Worm (Caenorhabditis elegans) whole organism, L4 larva: Measurements from ENCODE around the gene T28A8.2.

Experiments
- D1046.2 ChIP-seq: fragments of 200-800 bp; sonication (Bioruptor generic); IDR thresholded peaks from 2 replicates; pipeline ENCODE4 v1.3.6; 2022; ENCODE audit warnings: missing genetic modification characterization, missing compliant biosample characterization
- F10B5.3 ChIP-seq: sonication (generic microtip); optimal IDR thresholded peaks from 2 replicates; lab custom pipeline; 2016; ENCODE audit warnings: mild to moderate bottlenecking, missing genetic modification characterization, missing compliant biosample characterization
- F49E8.2 ChIP-seq: sonication (generic microtip); optimal IDR thresholded peaks from 2 replicates; lab custom pipeline; 2016; ENCODE audit warnings: missing compliant biosample characterization, mild to moderate bottlenecking, missing genetic modification characterization, borderline replicate concordance
- T20F7.1 ChIP-seq: fragments of 200-800 bp; sonication (Bioruptor generic); optimal IDR thresholded peaks from 2 replicates; lab custom pipeline; 2018; ENCODE audit warnings: mild to moderate bottlenecking, missing genetic modification characterization, missing compliant biosample characterization
- Y75B8A.6 ChIP-seq: fragments of 200-800 bp; sonication (Bioruptor generic); IDR thresholded peaks from 2 replicates; pipeline ENCODE4 v1.3.6; 2022; ENCODE audit warnings: missing genetic modification reagents, missing genetic modification characterization, missing compliant biosample characterization
- ZK546.5 ChIP-seq, 2 experiments: sonication (generic microtip); optimal IDR thresholded peaks; 2 replicates each; lab custom pipeline; 2017; ENCODE audit warnings: missing biosample characterization in 2 of 2, missing genetic modification characterization in 2 of 2
- aha-1 ChIP-seq: fragments of 150-350 bp; peaks from one replicate; lab custom pipeline; 2014; ENCODE audit warnings: missing biosample characterization, missing genetic modification characterization
- aly-2 ChIP-seq: sonication (generic microtip); optimal IDR thresholded peaks from 2 replicates; lab custom pipeline; 2018; ENCODE audit warnings: missing biosample characterization, missing genetic modification characterization
- ceh-20 ChIP-seq: fragments of 200-800 bp; sonication (Bioruptor generic); IDR thresholded peaks from 2 replicates; pipeline ENCODE4 v1.3.6; 2022; ENCODE audit warnings: missing genetic modification reagents, missing genetic modification characterization, missing compliant biosample characterization
- ceh-32 ChIP-seq: sonication (generic microtip); optimal IDR thresholded peaks from 2 replicates; lab custom pipeline; 2016; ENCODE audit warnings: mild to moderate bottlenecking, missing genetic modification characterization, missing compliant biosample characterization; ENCODE audit not compliant: poor library complexity
- ceh-82 ChIP-seq: sonication (generic microtip); optimal IDR thresholded peaks from 2 replicates; lab custom pipeline; 2017; ENCODE audit warnings: missing biosample characterization, missing genetic modification characterization
- ces-1 ChIP-seq: fragments of 150-350 bp; sonication (generic microtip); optimal IDR thresholded peaks from 4 replicates; lab custom pipeline; 2014; ENCODE audit warnings: missing biosample characterization, missing genetic modification reagents, missing genetic modification characterization
- daf-19 ChIP-seq: fragments of 200-800 bp; sonication (Bioruptor generic); conservative IDR thresholded peaks from 2 replicates; pipeline ENCODE4 v1.3.6; 2022; ENCODE audit warnings: missing genetic modification characterization, missing compliant biosample characterization
- dmd-6 ChIP-seq: fragments of 200-800 bp; sonication (Bioruptor generic); IDR thresholded peaks from 2 replicates; pipeline ENCODE4 v1.3.6; 2022; ENCODE audit warnings: missing genetic modification reagents, missing genetic modification characterization, missing compliant biosample characterization
- dmd-9 ChIP-seq: fragments of 200-800 bp; sonication (Bioruptor generic); IDR thresholded peaks from 2 replicates; pipeline ENCODE4 v1.3.6; 2022; ENCODE audit warnings: missing genetic modification reagents, missing genetic modification characterization, missing compliant biosample characterization
- duxl-1 ChIP-seq: sonication (generic microtip); optimal IDR thresholded peaks from 2 replicates; lab custom pipeline; 2016; ENCODE audit warnings: mild to moderate bottlenecking, missing genetic modification characterization, moderate library complexity, missing compliant biosample characterization; ENCODE audit not compliant: poor library complexity
- egl-43 ChIP-seq: fragments of 200-800 bp; sonication (Bioruptor generic); IDR thresholded peaks from 2 replicates; pipeline ENCODE4 v1.3.6; 2022; ENCODE audit warnings: missing genetic modification reagents, missing genetic modification characterization, missing compliant biosample characterization
- gei-8 ChIP-seq: fragments of 200-800 bp; sonication (Bioruptor generic); optimal IDR thresholded peaks from 2 replicates; lab custom pipeline; 2018; ENCODE audit warnings: mild to moderate bottlenecking, missing genetic modification characterization, missing compliant biosample characterization
- hlh-11 ChIP-seq: fragments of 200-800 bp; sonication (Bioruptor generic); optimal IDR thresholded peaks from 2 replicates; lab custom pipeline; 2018; ENCODE audit warnings: mild to moderate bottlenecking, missing genetic modification characterization, missing compliant biosample characterization
- hlh-30 ChIP-seq: sonication (generic microtip); optimal IDR thresholded peaks from 2 replicates; lab custom pipeline; 2017; ENCODE audit warnings: antibody characterized with exemption, mild to moderate bottlenecking, missing genetic modification characterization, missing compliant biosample characterization; ENCODE audit not compliant: insufficient read depth
- hmg-1.1 ChIP-seq: fragments of 200-800 bp; sonication (Bioruptor generic); IDR thresholded peaks from 2 replicates; pipeline ENCODE4 v1.3.6; 2022; ENCODE audit warnings: missing genetic modification reagents, missing genetic modification characterization, missing compliant biosample characterization
- lin-1 ChIP-seq: fragments of 200-800 bp; sonication (Bioruptor generic); IDR thresholded peaks from 2 replicates; pipeline ENCODE4 v1.3.6; 2022; ENCODE audit warnings: missing genetic modification reagents, missing genetic modification characterization, missing compliant biosample characterization
- lin-13 ChIP-seq: fragments of 150-350 bp; optimal IDR thresholded peaks from 2 replicates; lab custom pipeline; 2014; ENCODE audit warnings: missing biosample characterization, missing genetic modification reagents, missing genetic modification characterization
- lin-39 ChIP-seq: fragments of 150-350 bp; optimal IDR thresholded peaks from 2 replicates; lab custom pipeline; 2014; ENCODE audit warnings: missing biosample characterization, missing genetic modification reagents, missing genetic modification characterization
- lir-3 ChIP-seq: sonication (generic microtip); optimal IDR thresholded peaks from 2 replicates; lab custom pipeline; 2016; ENCODE audit warnings: mild to moderate bottlenecking, missing genetic modification characterization, missing compliant biosample characterization
- lsy-2 ChIP-seq, 2 experiments: fragments of 150-350 bp in 1 of 2; sonication (generic microtip) in 1 of 2; optimal IDR thresholded peaks; 2 replicates each; lab custom pipeline; 2014 to 2017; ENCODE audit warnings: missing biosample characterization in 2 of 2, missing genetic modification characterization in 2 of 2
- madf-9 ChIP-seq: fragments of 200-800 bp; sonication (Bioruptor generic); conservative IDR thresholded peaks from 2 replicates; pipeline ENCODE4 v1.3.6; 2022; ENCODE audit warnings: missing genetic modification reagents, missing genetic modification characterization, missing compliant biosample characterization
- mdl-1 ChIP-seq, 2 experiments: fragments of 150-350 bp in 1 of 2; sonication (generic microtip) in 1 of 2; optimal IDR thresholded peaks; 2 replicates each; lab custom pipeline; 2014 to 2017; ENCODE audit warnings: missing biosample characterization in 2 of 2, missing genetic modification characterization in 2 of 2
- mdt-29 ChIP-seq: fragments of 200-800 bp; sonication (Bioruptor generic); IDR thresholded peaks from 2 replicates; pipeline ENCODE4 v1.3.6; 2022; ENCODE audit warnings: missing genetic modification reagents, missing genetic modification characterization, missing compliant biosample characterization
- mes-2 ChIP-seq: sonication (generic microtip); optimal IDR thresholded peaks from 2 replicates; lab custom pipeline; 2016; ENCODE audit warnings: missing genotype, mild to moderate bottlenecking, missing genetic modification characterization, missing compliant biosample characterization; ENCODE audit not compliant: poor library complexity, severe bottlenecking
- nhr-102 ChIP-seq: sonication (generic microtip); optimal IDR thresholded peaks from 2 replicates; lab custom pipeline; 2016; ENCODE audit warnings: mild to moderate bottlenecking, missing genetic modification characterization, moderate library complexity, missing compliant biosample characterization
- nhr-28 ChIP-seq: fragments of 150-350 bp; optimal IDR thresholded peaks from 2 replicates; lab custom pipeline; 2014; ENCODE audit warnings: missing biosample characterization, missing genetic modification characterization
- nhr-42 ChIP-seq: fragments of 200-800 bp; sonication (Bioruptor generic); IDR thresholded peaks from 2 replicates; pipeline ENCODE4 v1.3.6; 2022; ENCODE audit warnings: missing genetic modification characterization, missing compliant biosample characterization
- nhr-6 ChIP-seq: fragments of 150-350 bp; optimal IDR thresholded peaks from 2 replicates; lab custom pipeline; 2014; ENCODE audit warnings: missing biosample characterization, missing genetic modification characterization
- nhr-77 ChIP-seq: fragments of 150-350 bp; optimal IDR thresholded peaks from 2 replicates; lab custom pipeline; 2014; ENCODE audit warnings: missing biosample characterization, missing genetic modification characterization
- php-3 ChIP-seq: fragments of 200-800 bp; sonication (Bioruptor generic); IDR thresholded peaks from 2 replicates; pipeline ENCODE4 v1.3.6; 2022; ENCODE audit warnings: missing genetic modification reagents, missing genetic modification characterization, missing compliant biosample characterization
- pqm-1 ChIP-seq: sonication (generic microtip); optimal IDR thresholded peaks from 2 replicates; lab custom pipeline; 2017; ENCODE audit warnings: missing biosample characterization, missing genetic modification characterization
- rbr-2 ChIP-seq: sonication (generic microtip); optimal IDR thresholded peaks from 2 replicates; lab custom pipeline; 2016; ENCODE audit warnings: missing genotype, missing genetic modification characterization, missing compliant biosample characterization
- sdz-12 ChIP-seq: fragments of 200-800 bp; sonication (Bioruptor generic); optimal IDR thresholded peaks from 2 replicates; lab custom pipeline; 2018; ENCODE audit warnings: mild to moderate bottlenecking, missing genetic modification characterization, missing compliant biosample characterization
- snpc-1.2 ChIP-seq: fragments of 200-800 bp; sonication (Bioruptor generic); IDR thresholded peaks from 2 replicates; pipeline ENCODE4 v1.3.6; 2022; ENCODE audit warnings: missing genetic modification reagents, missing genetic modification characterization, missing compliant biosample characterization
- spr-3 ChIP-seq: fragments of 200-800 bp; sonication (Bioruptor generic); optimal IDR thresholded peaks from 2 replicates; lab custom pipeline; 2018; ENCODE audit warnings: mild to moderate bottlenecking, missing genetic modification characterization, missing compliant biosample characterization
- zag-1 ChIP-seq: fragments of 150-350 bp; optimal IDR thresholded peaks from 2 replicates; lab custom pipeline; 2014; ENCODE audit warnings: missing biosample characterization, missing genetic modification characterization
- zip-11 ChIP-seq: fragments of 200-800 bp; sonication (Bioruptor generic); IDR thresholded peaks from 2 replicates; pipeline ENCODE4 v1.3.6; 2022; ENCODE audit warnings: missing genetic modification characterization, missing compliant biosample characterization
- zip-2 ChIP-seq: fragments of 150-350 bp; optimal IDR thresholded peaks from 2 replicates; lab custom pipeline; 2014; ENCODE audit warnings: missing biosample characterization, missing genetic modification characterization
- ztf-7 ChIP-seq: fragments of 150-350 bp; optimal IDR thresholded peaks from 2 replicates; lab custom pipeline; 2014; ENCODE audit warnings: missing biosample characterization, missing genetic modification characterization

T28A8.2 gene

ce11 chrIII:13464493-13465362, 30.7 kb downstream of the T28A8.2 start, which contains the start of gene kel-3 (continued):
- TF ChIP-seq mdl-1 (tag; optimal IDR thresholded peaks at IDR 0.05; lab: Kevin White, UChicago) (peak; percentile 24 to 47), gei-8 (GFP tag; lab: Kevin White, UChicago) (peak; percentile 88), ces-1 (GFP tag; lab: Kevin White, UChicago) (no peak), rbr-2 (tag; lab: Kevin White, UChicago) (peak; percentile 44), hlh-30 (tag; lab: Kevin White, UChicago) (peak; percentile 76), ztf-7 (no peak), zip-11 (0 out of 2 replicates have a peak, but pooled peaks have one; percentile 17), snpc-1.2 (GFP tag; lab: Robert Waterston, UW) (peak; percentile 72)

ce11 chrIII:13462965-13463783, 32.3 kb downstream of the T28A8.2 start, which contains the start of gene ant-1.1:
Gene ant-1.1 (plus strand): TSS chrIII:13463163.
- peak; percentile 93 for TF ChIP-seq nhr-42 (GFP tag; lab: Robert Waterston, UW)
- TF ChIP-seq F49E8.2 (tag; lab: Kevin White, UChicago) = no peak
- TF ChIP-seq hlh-30 (tag; lab: Kevin White, UChicago) = peak; percentile 91
- TF ChIP-seq daf-19 = peak; percentile 71
- TF ChIP-seq php-3 (GFP tag; lab: Robert Waterston, UW) = 0 out of 2 replicates have a peak, but pooled peaks have one; percentile 36
- TF ChIP-seq Y75B8A.6 (GFP tag; lab: Robert Waterston, UW) = peak; percentile 82
- TF ChIP-seq lir-3 (tag; lab: Kevin White, UChicago) = no peak
- peak; percentile 21 for TF ChIP-seq pqm-1
- TF ChIP-seq duxl-1 (tag; lab: Kevin White, UChicago) = peak; percentile 68
- TF ChIP-seq ztf-7 = peak; percentile 6
- no peak for TF ChIP-seq ceh-32 (tag; lab: Kevin White, UChicago)
- TF ChIP-seq spr-3 (GFP tag; lab: Kevin White, UChicago) = peak; percentile 70
- TF ChIP-seq nhr-28 (tag; lab: Kevin White, UChicago) = peak; percentile 52
- no peak for TF ChIP-seq lin-39
- peak; percentile 86 for TF ChIP-seq nhr-6
- TF ChIP-seq dmd-6 (GFP tag; lab: Robert Waterston, UW) = peak; percentile 89
- peak; percentile 94 for TF ChIP-seq hlh-11 (tag; lab: Kevin White, UChicago)
- no peak for TF ChIP-seq sdz-12
- TF ChIP-seq nhr-77 (tag; lab: Kevin White, UChicago) = peak; percentile 84
- TF ChIP-seq ZK546.5 (tag; optimal IDR thresholded peaks at IDR 0.05; lab: Kevin White, UChicago) = peak; percentile 50 to 96
- peak; percentile 99 for TF ChIP-seq aha-1 (tag; lab: Kevin White, UChicago)
- TF ChIP-seq egl-43 = peak; percentile 88
- peak; percentile 86 for TF ChIP-seq T20F7.1
- peak; percentile 77; the same call in 1 of the 2 replicates for TF ChIP-seq D1046.2 (GFP tag; lab: Robert Waterston, UW)
- peak; percentile 92 for TF ChIP-seq hmg-1.1 (GFP tag; lab: Robert Waterston, UW)
- peak; percentile 70 for TF ChIP-seq F10B5.3 (tag; lab: Kevin White, UChicago)
- TF ChIP-seq madf-9 (GFP tag; lab: Robert Waterston, UW) = peak; percentile 85
- TF ChIP-seq ceh-82 (tag; lab: Kevin White, UChicago) = no peak
- peak; percentile 95 for TF ChIP-seq mes-2
- peak; percentile 88 for TF ChIP-seq mdt-29 (GFP tag; lab: Robert Waterston, UW)
- no peak for TF ChIP-seq aly-2 (tag; lab: Kevin White, UChicago)
- peak; percentile 45; the same call in 1 of the 2 replicates for TF ChIP-seq lin-1
- no peak for TF ChIP-seq zag-1 (tag; lab: Kevin White, UChicago)
- TF ChIP-seq nhr-102 (tag; lab: Kevin White, UChicago) = peak; percentile 84
- peak; percentile 98 to 99 for TF ChIP-seq lsy-2 (tag; optimal IDR thresholded peaks at IDR 0.05; lab: Kevin White, UChicago)
- TF ChIP-seq lin-13 = peak; percentile 91
- no peak for TF ChIP-seq zip-2 (tag; lab: Kevin White, UChicago)
- TF ChIP-seq dmd-9 (GFP tag; lab: Robert Waterston, UW) = no peak
- peak; percentile 85 for TF ChIP-seq ceh-20
